Worm (Caenorhabditis elegans): ENCODE data around the gene R13A5.15.

Gene R13A5.15

DNA sequence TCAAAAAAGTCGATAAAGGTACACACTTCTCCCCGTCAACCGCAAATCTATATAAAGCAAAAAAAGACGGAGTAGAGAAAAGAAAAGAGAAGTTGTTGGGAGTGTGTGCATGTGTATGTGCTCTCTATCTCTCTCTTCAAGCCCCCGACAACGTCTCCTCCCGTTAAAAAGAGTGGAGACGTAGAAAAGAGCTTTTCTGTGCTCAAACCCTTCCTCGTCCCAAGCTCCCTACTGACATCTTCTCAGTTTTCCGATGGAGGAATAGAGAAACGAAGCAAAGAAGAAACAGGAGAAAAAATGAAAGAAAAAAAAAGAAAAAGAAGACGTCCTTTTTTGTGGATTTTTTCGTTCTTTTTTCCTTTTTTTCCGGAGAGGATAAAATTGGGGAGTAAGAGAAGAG lies 7.5 kb downstream of the R13A5.15 start:
- TF ChIP-seq him-1 (tag; optimal IDR thresholded peaks at IDR 0.05) (peak; percentile 48), W03F9.2 (tag; optimal IDR thresholded peaks at IDR 0.05) (no peak), dao-5 (tag; optimal IDR thresholded peaks at IDR 0.05) (no peak)

- TF ChIP-seq him-1 (tag; optimal IDR thresholded peaks at IDR 0.05) (no peak), dao-5 (tag; optimal IDR thresholded peaks at IDR 0.05) (no peak), W03F9.2 (tag; optimal IDR thresholded peaks at IDR 0.05) (no peak)
These were observed 8.8 kb downstream of the R13A5.15 start, which contains the start of gene mfsd-6 for ce11 chrIII:7579324-7579723. mfsd-6 (minus strand) TSS chrIII:7579411.

DNA sequence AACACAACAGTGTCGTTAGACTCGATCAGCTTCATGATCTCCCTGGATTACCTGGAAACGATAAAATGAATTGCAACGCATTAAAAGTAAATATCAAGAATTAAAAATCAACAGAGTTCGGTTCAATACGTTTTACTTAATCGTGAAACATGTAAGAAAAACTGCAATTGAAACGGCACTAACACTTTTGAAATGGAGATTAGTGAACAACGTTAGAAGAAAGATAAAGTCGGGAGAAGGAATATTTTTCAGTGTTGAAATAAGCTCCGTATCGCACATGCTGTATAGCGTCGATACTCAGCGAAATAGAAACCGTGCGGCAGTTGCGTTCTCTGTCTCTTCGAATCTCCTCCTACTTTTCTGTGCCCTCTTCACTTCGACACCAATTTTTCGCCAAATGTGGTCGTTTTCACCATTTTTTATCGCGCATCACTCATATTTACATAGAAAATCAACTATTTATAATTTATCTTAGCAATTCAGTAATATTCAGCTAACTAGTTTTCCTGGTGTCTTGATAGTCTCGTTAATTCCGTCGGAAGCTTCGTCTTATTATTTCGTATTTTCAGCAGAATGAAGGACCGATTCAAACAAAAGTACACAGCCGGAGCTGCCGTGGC lies 15.2 kb downstream of the R13A5.15 start, which contains the start of the genes rpl-9 and lpd-7:
Gene rpl-9 (minus strand): TSS at position 51 of the 620 bp plus-strand sequence.
Gene lpd-7 (plus strand): TSS at position 570 of the 620 bp plus-strand sequence.
- peak; percentile 59 for TF ChIP-seq him-1 (tag; optimal IDR thresholded peaks at IDR 0.05)
- peak; percentile 81 for TF ChIP-seq W03F9.2 (tag; optimal IDR thresholded peaks at IDR 0.05)
- TF ChIP-seq dao-5 (tag; optimal IDR thresholded peaks at IDR 0.05): no peak

- TF ChIP-seq dao-5 (tag; optimal IDR thresholded peaks at IDR 0.05): no peak
These were observed 16.4 kb downstream of the R13A5.15 start for ce11 chrIII:7571726-7572125.

DNA sequence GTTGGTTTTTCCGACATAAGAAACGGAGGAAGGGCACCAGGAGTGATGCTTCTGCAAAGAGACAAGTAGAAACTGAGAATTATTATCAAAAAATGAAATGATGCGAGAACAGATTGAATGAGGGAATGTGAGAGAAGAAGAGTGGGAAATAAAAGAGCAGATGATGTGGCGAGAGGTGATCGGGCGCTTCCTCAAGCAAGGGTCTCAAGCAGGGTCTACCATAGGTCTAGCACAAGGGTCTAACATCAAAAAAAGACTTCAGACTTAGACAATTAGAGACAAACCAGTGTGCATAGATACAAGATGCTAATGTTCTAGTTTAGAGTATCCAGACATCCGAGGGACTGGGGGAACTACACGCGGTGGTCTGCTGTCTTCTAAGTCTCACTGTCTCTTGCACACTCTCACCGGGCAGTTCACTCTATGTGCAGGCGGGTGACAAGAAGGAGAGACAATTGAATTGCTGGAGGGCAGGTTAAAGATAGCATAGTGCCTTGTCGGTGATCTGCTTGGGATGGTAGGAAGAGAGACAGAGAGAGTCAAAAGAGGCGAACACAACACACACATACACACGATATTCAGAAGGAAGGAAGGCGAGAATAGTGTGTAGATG lies 17.9 kb downstream of the R13A5.15 start, which contains the start of gene R13A5.7:
Gene R13A5.7 (minus strand): TSS at position 51 of the 613 bp plus-strand sequence.
- peak; percentile 66 for TF ChIP-seq W03F9.2 (tag; optimal IDR thresholded peaks at IDR 0.05)
- TF ChIP-seq him-1 (tag; optimal IDR thresholded peaks at IDR 0.05): peak; percentile 78
- TF ChIP-seq dao-5 (tag; optimal IDR thresholded peaks at IDR 0.05): no peak

DNA sequence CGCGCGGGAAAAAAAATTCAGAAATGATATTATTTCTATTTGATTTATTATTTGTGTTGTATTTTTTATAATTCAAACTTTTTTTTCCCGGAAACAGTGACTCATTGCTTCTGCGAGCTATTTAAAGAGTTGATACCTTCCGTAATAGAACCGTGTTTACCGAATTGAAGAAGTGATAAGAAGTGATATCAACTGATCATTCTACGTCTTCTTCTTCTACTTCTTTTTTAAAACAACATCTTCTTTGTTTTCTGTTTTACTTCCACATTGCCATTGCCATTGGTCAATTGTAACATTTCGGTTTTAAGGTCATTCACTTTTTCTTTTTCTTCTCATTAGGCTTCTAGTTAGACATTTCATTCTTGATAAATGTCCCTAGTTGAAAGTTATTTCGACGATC lies 22.0 kb downstream of the R13A5.15 start, which contains the start of gene ttr-32:
Gene ttr-32 (plus strand): TSS at position 314 of the 400 bp plus-strand sequence.
- TF ChIP-seq dao-5 (tag; optimal IDR thresholded peaks at IDR 0.05) (no peak), him-1 (tag; optimal IDR thresholded peaks at IDR 0.05) (no peak), W03F9.2 (tag; optimal IDR thresholded peaks at IDR 0.05) (no peak)

- TF ChIP-seq W03F9.2 (tag; optimal IDR thresholded peaks at IDR 0.05) (no peak), him-1 (tag; optimal IDR thresholded peaks at IDR 0.05) (no peak), dao-5 (tag; optimal IDR thresholded peaks at IDR 0.05) (no peak)
These were observed 22.9 kb downstream of the R13A5.15 start, which contains the start of gene ttr-8 for ce11 chrIII:7565247-7565646. ttr-8 (minus strand) TSS chrIII:7565347.

- no peak for TF ChIP-seq him-1 (tag; optimal IDR thresholded peaks at IDR 0.05)
- no peak for TF ChIP-seq dao-5 (tag; optimal IDR thresholded peaks at IDR 0.05)
- no peak for TF ChIP-seq W03F9.2 (tag; optimal IDR thresholded peaks at IDR 0.05)
These were observed 26.2 kb downstream of the R13A5.15 start, which contains the start of gene lgc-12 for ce11 chrIII:7561872-7562271. lgc-12 (plus strand) TSS chrIII:7562172.

DNA sequence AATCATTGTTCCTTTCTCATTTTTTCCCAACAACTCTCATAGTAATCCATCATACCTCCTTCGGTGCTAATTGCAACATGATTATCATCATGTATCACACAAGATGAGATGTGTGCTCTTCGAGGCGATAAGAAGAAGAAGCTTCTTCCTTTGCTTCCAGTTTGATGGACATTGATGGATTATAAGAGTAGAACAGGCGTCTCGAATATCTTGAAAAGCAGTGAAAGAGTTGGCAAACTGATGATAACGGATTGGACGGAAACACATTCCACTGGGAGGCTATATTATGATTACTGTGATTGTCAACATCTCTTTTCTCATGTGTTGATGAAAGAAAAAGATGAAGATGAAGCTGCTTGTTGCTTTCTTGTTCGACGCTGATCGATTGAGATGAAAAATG lies 28.2 kb downstream of the R13A5.15 start:
- TF ChIP-seq dao-5 (tag; optimal IDR thresholded peaks at IDR 0.05) (no peak), him-1 (tag; optimal IDR thresholded peaks at IDR 0.05) (no peak), W03F9.2 (tag; optimal IDR thresholded peaks at IDR 0.05) (no peak)

DNA sequence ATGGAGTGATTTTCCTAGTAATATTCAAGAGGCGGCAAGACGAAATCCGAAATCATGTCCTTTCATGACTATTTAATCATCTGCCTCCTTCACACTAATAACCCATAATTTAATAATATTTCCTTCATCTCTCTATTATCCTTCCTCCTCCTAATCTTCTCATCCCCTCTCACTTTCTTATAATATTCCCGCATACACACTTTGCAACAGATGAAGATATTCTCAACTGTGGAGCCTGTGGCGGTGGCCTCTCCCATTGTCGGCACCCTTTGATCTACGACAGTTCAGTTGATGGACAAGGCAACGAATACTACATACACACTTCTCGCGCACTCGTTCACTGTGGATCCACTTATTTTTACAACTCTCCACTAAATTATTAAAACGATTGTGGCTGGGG lies 29.5 kb downstream of the R13A5.15 start:
- no peak for TF ChIP-seq him-1 (tag; optimal IDR thresholded peaks at IDR 0.05)
- no peak for TF ChIP-seq W03F9.2 (tag; optimal IDR thresholded peaks at IDR 0.05)
- TF ChIP-seq dao-5 (tag; optimal IDR thresholded peaks at IDR 0.05): no peak

DNA sequence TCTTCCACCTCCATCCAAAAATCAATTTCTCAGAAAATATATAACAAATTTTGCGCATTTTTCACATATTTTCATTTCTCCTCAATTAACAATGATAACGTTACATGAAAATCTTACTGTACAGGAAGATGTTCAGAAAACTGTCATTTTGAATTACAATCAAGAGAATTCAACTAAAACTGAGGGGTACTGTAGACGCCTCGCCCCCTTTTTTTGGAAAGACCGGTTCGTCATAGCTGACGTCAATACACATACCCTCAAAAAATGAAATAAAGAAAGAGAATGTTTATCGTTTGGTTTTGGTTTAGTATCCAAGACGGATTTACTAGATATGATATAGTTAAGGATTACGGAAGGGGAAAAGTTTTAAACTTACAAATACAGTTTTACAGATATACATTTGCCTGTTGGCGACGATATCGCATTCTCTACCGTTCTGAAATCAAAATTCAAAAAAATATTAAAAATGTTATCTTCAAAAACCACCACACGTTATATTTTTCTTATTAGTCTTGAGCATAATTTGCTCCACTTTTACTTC lies 30.1 kb downstream of the R13A5.15 start:
- TF ChIP-seq dao-5 (tag; optimal IDR thresholded peaks at IDR 0.05) (no peak), W03F9.2 (tag; optimal IDR thresholded peaks at IDR 0.05) (no peak), him-1 (tag; optimal IDR thresholded peaks at IDR 0.05) (no peak)

- TF ChIP-seq him-1 (tag; optimal IDR thresholded peaks at IDR 0.05): no peak
- TF ChIP-seq dao-5 (tag; optimal IDR thresholded peaks at IDR 0.05): no peak
- TF ChIP-seq W03F9.2 (tag; optimal IDR thresholded peaks at IDR 0.05): no peak
These were observed 32.8 kb downstream of the R13A5.15 start, which contains the start of gene ceh-13 for ce11 chrIII:7555360-7555759. ceh-13 (plus strand) TSS chrIII:7555660.

ce11 chrIII:7554697-7555145 lies 33.4 kb downstream of the R13A5.15 start:
- no peak for TF ChIP-seq him-1 (tag; optimal IDR thresholded peaks at IDR 0.05)
- TF ChIP-seq dao-5 (tag; optimal IDR thresholded peaks at IDR 0.05): no peak
- TF ChIP-seq W03F9.2 (tag; optimal IDR thresholded peaks at IDR 0.05): no peak

ce11 chrIII:7553693-7554226 lies 34.4 kb downstream of the R13A5.15 start:
- TF ChIP-seq dao-5 (tag; optimal IDR thresholded peaks at IDR 0.05): no peak
- TF ChIP-seq him-1 (tag; optimal IDR thresholded peaks at IDR 0.05): no peak
- TF ChIP-seq W03F9.2 (tag; optimal IDR thresholded peaks at IDR 0.05): no peak
